Fruit fly (Drosophila melanogaster): Measurements from ENCODE around the gene mRpL9.

Gene mRpL9

DNA sequence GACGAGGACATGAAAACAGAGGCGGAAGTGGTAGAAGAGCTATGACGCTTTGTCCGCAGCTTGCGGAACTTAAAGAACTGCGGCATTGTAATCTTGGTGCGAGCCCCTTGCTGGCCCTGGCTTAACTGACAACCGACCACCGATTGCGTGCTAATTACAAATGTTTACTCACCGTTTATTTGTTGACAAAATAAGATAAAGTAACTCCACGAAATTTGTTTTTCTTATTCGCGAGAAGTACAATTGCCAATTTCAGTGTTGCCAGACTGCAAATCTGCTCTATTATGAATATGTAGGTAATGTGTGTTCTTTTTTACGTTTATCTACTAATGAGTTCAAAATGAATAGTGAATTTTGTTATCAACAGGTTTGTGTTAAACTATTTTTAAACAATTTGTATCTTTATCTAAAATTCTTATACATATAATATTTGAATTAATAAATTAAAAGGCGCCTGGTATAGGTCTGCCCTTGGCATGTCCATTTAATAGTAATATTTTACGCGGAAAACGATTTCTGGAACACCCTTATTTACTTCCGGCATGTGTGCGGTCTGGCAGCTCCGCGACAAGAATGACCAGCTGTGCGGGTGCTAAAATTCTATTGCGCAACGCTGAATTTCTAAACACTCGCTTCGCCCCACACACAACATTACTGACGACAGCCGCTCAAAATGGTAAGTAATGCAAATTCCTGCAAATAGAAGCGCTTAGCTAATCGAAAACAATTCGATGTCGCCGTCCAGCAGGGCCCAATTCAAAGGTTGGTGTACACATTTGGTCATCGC, 26.3 kb downstream of the mRpL9 start, which contains the start of the genes Atg4b and Hibch (continued):
- peak; percentile 9 for TF ChIP-seq dsx (GFP tag; optimal IDR thresholded peaks at IDR 0.05; ENCODE audit: poor library complexity, severe bottlenecking)
- peak; percentile 68 for TF ChIP-seq Ets96B (tag; optimal IDR thresholded peaks at IDR 0.05)
- TF ChIP-seq ss (GFP tag; optimal IDR thresholded peaks at IDR 0.05), result no peak
- TF ChIP-seq CG6792 (GFP tag; optimal IDR thresholded peaks at IDR 0.05), result peak; percentile 77
- TF ChIP-seq eg (GFP tag; IDR thresholded peaks at IDR 0.05), result peak; percentile 79
- TF ChIP-seq CG7368 (GFP tag; optimal IDR thresholded peaks at IDR 0.05), result peak; percentile 67
- no peak for TF ChIP-seq Hr39 (GFP tag; optimal IDR thresholded peaks at IDR 0.05)
- TF ChIP-seq spab (GFP tag; optimal IDR thresholded peaks at IDR 0.05), result no peak
- peak; percentile 84 for TF ChIP-seq CG32006 (GFP tag; optimal IDR thresholded peaks at IDR 0.05)
- TF ChIP-seq Gug (GFP tag; IDR thresholded peaks at IDR 0.05), result peak; percentile 83
- no peak for TF ChIP-seq OdsH (GFP tag; optimal IDR thresholded peaks at IDR 0.05)
- peak in 1 of 2 experiments; percentile 62 for TF ChIP-seq salr (GFP tag; optimal IDR thresholded peaks at IDR 0.05)
- peak; percentile 60 for TF ChIP-seq fd59A (GFP tag; optimal IDR thresholded peaks at IDR 0.05)
- TF ChIP-seq Eip93F (GFP tag; optimal IDR thresholded peaks at IDR 0.05), result no peak
- TF ChIP-seq Met (GFP tag; optimal IDR thresholded peaks at IDR 0.05), result no peak
- TF ChIP-seq dac (GFP tag; optimal IDR thresholded peaks at IDR 0.05), result peak; percentile 72
- TF ChIP-seq CG8632 (GFP tag; optimal IDR thresholded peaks at IDR 0.05), result peak; percentile 73
- no peak for TF ChIP-seq achi (GFP tag; optimal IDR thresholded peaks at IDR 0.05)
- no peak for TF ChIP-seq svp (GFP tag)
- peak; percentile 93 for TF ChIP-seq vri (GFP tag; optimal IDR thresholded peaks at IDR 0.05)
- TF ChIP-seq fd85E (GFP tag; optimal IDR thresholded peaks at IDR 0.05), result no peak
- TF ChIP-seq CG11762 (GFP tag; optimal IDR thresholded peaks at IDR 0.05; ENCODE audit: insufficient read depth), result peak; percentile 75
- no peak for TF ChIP-seq Hr38 (GFP tag; optimal IDR thresholded peaks at IDR 0.05)
- peak; percentile 97 for TF ChIP-seq fkh (GFP tag; optimal IDR thresholded peaks at IDR 0.05)
- peak; percentile 54 for TF ChIP-seq CG1621 (tag; optimal IDR thresholded peaks at IDR 0.05)
- TF ChIP-seq Blimp-1 (GFP tag; optimal IDR thresholded peaks at IDR 0.05), result peak; percentile 73
- peak; percentile 82 for TF ChIP-seq Eip78C (GFP tag)
- no peak for TF ChIP-seq net (GFP tag; optimal IDR thresholded peaks at IDR 0.05)
- TF ChIP-seq CG3032 (tag; optimal IDR thresholded peaks at IDR 0.05), result peak; percentile 91
- no peak for TF ChIP-seq pdm3 (GFP tag; optimal IDR thresholded peaks at IDR 0.05)
- TF ChIP-seq Smox (GFP tag; optimal IDR thresholded peaks at IDR 0.05), result no peak
- TF ChIP-seq esn (GFP tag; optimal IDR thresholded peaks at IDR 0.05), result peak; percentile 79
- no peak for TF ChIP-seq Sox102F (GFP tag; optimal IDR thresholded peaks at IDR 0.05)
- TF ChIP-seq CG8319 (GFP tag; optimal IDR thresholded peaks at IDR 0.05), result peak; percentile 70
- TF ChIP-seq CG34406 (GFP tag; optimal IDR thresholded peaks at IDR 0.05), result peak; percentile 72
- TF ChIP-seq CG15336 (GFP tag; IDR thresholded peaks at IDR 0.05), result peak; percentile 66
- TF ChIP-seq CG9139 (GFP tag; optimal IDR thresholded peaks at IDR 0.05), result no peak
- TF ChIP-seq CG10669 (GFP tag; optimal IDR thresholded peaks at IDR 0.05), result peak; percentile 100
- no peak for TF ChIP-seq CG3919 (GFP tag; optimal IDR thresholded peaks at IDR 0.05)

DNA sequence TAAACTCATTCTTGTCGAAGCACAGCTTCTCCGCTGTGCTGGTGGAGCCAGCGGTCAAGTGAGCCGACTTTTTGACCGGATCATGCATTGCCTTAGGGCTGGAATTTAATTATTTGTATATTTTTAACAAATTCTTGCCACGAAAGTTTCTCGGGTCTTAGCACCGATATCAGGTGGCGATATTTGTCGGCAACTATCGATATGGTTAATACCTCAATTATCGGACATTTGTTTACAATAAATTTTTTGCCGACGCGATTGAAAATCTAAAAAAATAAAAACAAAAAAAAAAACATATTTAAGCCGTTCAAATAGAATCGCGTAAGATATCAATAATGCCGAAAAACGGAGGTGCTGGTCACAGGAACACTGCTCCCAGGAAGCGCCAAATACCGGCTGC, 31.0 kb downstream of the mRpL9 start, which contains the start of the genes Cog2 and Trax:
Gene Cog2, minus strand, starts transcription at position 168 of the 400 bp plus-strand sequence.
Gene Trax, plus strand, starts transcription at position 203 of the 400 bp plus-strand sequence.
- TF ChIP-seq CG7368 (GFP tag; optimal IDR thresholded peaks at IDR 0.05) (no peak), CG8119 (GFP tag; IDR thresholded peaks at IDR 0.05) (no peak), esn (GFP tag; optimal IDR thresholded peaks at IDR 0.05) (no peak), cyc (GFP tag; optimal IDR thresholded peaks at IDR 0.05) (no peak), Blimp-1 (GFP tag; optimal IDR thresholded peaks at IDR 0.05) (no peak), Sox15 (GFP tag; optimal IDR thresholded peaks at IDR 0.05) (no peak), Gug (GFP tag; IDR thresholded peaks at IDR 0.05) (no peak), lz (GFP tag; optimal IDR thresholded peaks at IDR 0.05) (no peak), CG6792 (GFP tag; optimal IDR thresholded peaks at IDR 0.05) (no peak), fd85E (GFP tag; optimal IDR thresholded peaks at IDR 0.05) (no peak), CG11294 (GFP tag; IDR thresholded peaks at IDR 0.05) (no peak), CG10669 (GFP tag; optimal IDR thresholded peaks at IDR 0.05) (no peak)
